Worm (Caenorhabditis elegans): ENCODE results near the gene sdc-3.

Gene sdc-3

ce11 chrV:14992627-14993117 lies 55.3 kb downstream of the sdc-3 start, which contains the start of gene T01C3.3:
TSS of gene T01C3.3 (minus strand) at chrV:14992677.
- TF ChIP-seq lin-39 (tag; optimal IDR thresholded peaks at IDR 0.05) (no peak), ztf-1 (GFP tag; conservative IDR thresholded peaks at IDR 0.05) (no peak), nhr-6 (tag; optimal IDR thresholded peaks at IDR 0.05) (no peak), nhr-23 (tag; optimal IDR thresholded peaks at IDR 0.05) (no peak), nhr-77 (tag; optimal IDR thresholded peaks at IDR 0.05) (no peak), ztf-11 (tag; optimal IDR thresholded peaks at IDR 0.05) (no peak), ztf-4 (tag; optimal IDR thresholded peaks at IDR 0.05) (no peak), gmeb-1 (tag; optimal IDR thresholded peaks at IDR 0.05) (no peak), blmp-1 (tag; optimal IDR thresholded peaks at IDR 0.05; ENCODE audit: insufficient read depth) (no peak), nhr-25 (tag; optimal IDR thresholded peaks at IDR 0.05) (no peak), zag-1 (tag; optimal IDR thresholded peaks at IDR 0.05) (no peak), egl-27 (tag; optimal IDR thresholded peaks at IDR 0.05) (no peak), ZK546.5 (tag; optimal IDR thresholded peaks at IDR 0.05) (no peak), nhr-12 (tag; optimal IDR thresholded peaks at IDR 0.05) (no peak), fos-1 (tag; optimal IDR thresholded peaks at IDR 0.05) (no peak), C34F6.9 (tag; optimal IDR thresholded peaks at IDR 0.05) (no peak)

ce11 chrV:14991489-14991888 lies 56.5 kb downstream of the sdc-3 start:
- TF ChIP-seq nhr-11 (tag; optimal IDR thresholded peaks at IDR 0.05), result no peak
- TF ChIP-seq ZK546.5 (tag; optimal IDR thresholded peaks at IDR 0.05), result no peak
- no peak for TF ChIP-seq egl-27 (tag; optimal IDR thresholded peaks at IDR 0.05)
- no peak for TF ChIP-seq zag-1 (tag; optimal IDR thresholded peaks at IDR 0.05)
- no peak for TF ChIP-seq unc-55 (GFP tag; optimal IDR thresholded peaks at IDR 0.05)
- TF ChIP-seq nhr-23 (tag; optimal IDR thresholded peaks at IDR 0.05), result no peak
- no peak for TF ChIP-seq nhr-10 (tag; optimal IDR thresholded peaks at IDR 0.05)
- TF ChIP-seq lin-13 (GFP tag; optimal IDR thresholded peaks at IDR 0.05), result no peak
- no peak for TF ChIP-seq ztf-11 (tag; optimal IDR thresholded peaks at IDR 0.05)
- TF ChIP-seq R02D3.7 (tag; optimal IDR thresholded peaks at IDR 0.05), result no peak

- TF ChIP-seq nhr-237 (tag; optimal IDR thresholded peaks at IDR 0.05) (no peak), nhr-6 (tag; optimal IDR thresholded peaks at IDR 0.05) (no peak), R02D3.7 (tag; optimal IDR thresholded peaks at IDR 0.05) (peak; percentile 84), skn-1 (tag; optimal IDR thresholded peaks at IDR 0.05) (no peak), ceh-16 (tag; optimal IDR thresholded peaks at IDR 0.05) (no peak), Y55F3AM.14 (GFP tag; optimal IDR thresholded peaks at IDR 0.05) (no peak), elt-1 (tag; optimal IDR thresholded peaks at IDR 0.05) (no peak), unc-55 (GFP tag; optimal IDR thresholded peaks at IDR 0.05) (peak; percentile 69), crh-2 (tag; optimal IDR thresholded peaks at IDR 0.05) (peak; percentile 13), fos-1 (tag; optimal IDR thresholded peaks at IDR 0.05) (no peak), ztf-1 (GFP tag; conservative IDR thresholded peaks at IDR 0.05) (no peak), lsy-2 (tag; optimal IDR thresholded peaks at IDR 0.05) (peak in 1 of 2 experiments; percentile 67), lin-11 (tag; optimal IDR thresholded peaks at IDR 0.05) (no peak), ztf-4 (tag; optimal IDR thresholded peaks at IDR 0.05) (no peak), ama-1 (optimal IDR thresholded peaks at IDR 0.05) (no peak), nhr-25 (tag; optimal IDR thresholded peaks at IDR 0.05) (peak; percentile 6), nhr-77 (tag; optimal IDR thresholded peaks at IDR 0.05) (no peak), unc-39 (tag; optimal IDR thresholded peaks at IDR 0.05) (no peak), snpc-4 (tag; optimal IDR thresholded peaks at IDR 0.05) (no peak), mbf-1 (tag; optimal IDR thresholded peaks at IDR 0.05) (no peak), egl-27 (tag; optimal IDR thresholded peaks at IDR 0.05) (no peak), lin-13 (GFP tag; optimal IDR thresholded peaks at IDR 0.05) (no peak), zag-1 (tag; optimal IDR thresholded peaks at IDR 0.05) (no peak), sma-9 (GFP tag; optimal IDR thresholded peaks at IDR 0.05) (peak; percentile 21), sma-9 (tag; optimal IDR thresholded peaks at IDR 0.05) (no peak), blmp-1 (tag; optimal IDR thresholded peaks at IDR 0.05; ENCODE audit: insufficient read depth) (no peak), ceh-82 (tag; optimal IDR thresholded peaks at IDR 0.05) (no peak), nhr-129 (tag; optimal IDR thresholded peaks at IDR 0.05) (peak; percentile 12), peb-1 (tag; optimal IDR thresholded peaks at IDR 0.05) (no peak), sma-3 (GFP tag; optimal IDR thresholded peaks at IDR 0.05) (no peak), mdl-1 (tag; optimal IDR thresholded peaks at IDR 0.05) (no peak), alr-1 (tag; optimal IDR thresholded peaks at IDR 0.05) (no peak), lin-39 (tag; optimal IDR thresholded peaks at IDR 0.05) (no peak), mab-5 (tag; optimal IDR thresholded peaks at IDR 0.05) (no peak), gmeb-1 (tag; optimal IDR thresholded peaks at IDR 0.05) (peak; percentile 82), ztf-11 (tag; optimal IDR thresholded peaks at IDR 0.05) (no peak), C34F6.9 (tag; optimal IDR thresholded peaks at IDR 0.05) (no peak), nhr-12 (tag; optimal IDR thresholded peaks at IDR 0.05) (no peak), nhr-23 (tag; optimal IDR thresholded peaks at IDR 0.05) (no peak), nhr-21 (tag; optimal IDR thresholded peaks at IDR 0.05) (no peak)
Measured at ce11 chrV:14990843-14991242, 57.2 kb downstream of the sdc-3 start, which contains the start of the genes cdt-2 and T01C3.2. TSS of gene cdt-2 (minus strand) at chrV:14991126. TSS of gene T01C3.2 (plus strand) at chrV:14991168.
